Fruit fly (Drosophila melanogaster) whole organism, embryonic: ENCODE results near the gene dib.

Source experiments
- Bdp1 ChIP-seq: fragments of 200-800 bp; sonication (Bioruptor generic); optimal IDR thresholded peaks from 3 replicates; lab custom pipeline; 2016; ENCODE audit warnings: missing biosample characterization, missing genetic modification characterization
- C15 ChIP-seq: fragments of 200-800 bp; sonication (Bioruptor generic); IDR thresholded peaks from 3 replicates; pipeline ENCODE4 v1.3.6; 2022; ENCODE audit warnings: missing biosample characterization, missing genetic modification characterization
- CG11085 ChIP-seq: fragments of 200-800 bp; sonication (Bioruptor generic); IDR thresholded peaks from 2 replicates; pipeline ENCODE4 v1.3.6; 2022; ENCODE audit warnings: missing biosample characterization, missing genetic modification characterization
- CG11504 ChIP-seq: fragments of 200-800 bp; sonication (Bioruptor generic); optimal IDR thresholded peaks from 3 replicates; lab custom pipeline; 2019; ENCODE audit warnings: missing biosample characterization, mild to moderate bottlenecking, missing genetic modification characterization, moderate library complexity
- CG11723 ChIP-seq: fragments of 200-800 bp; sonication (Bioruptor generic); optimal IDR thresholded peaks from 2 replicates; lab custom pipeline; 2017; ENCODE audit warnings: missing biosample characterization, mild to moderate bottlenecking, missing genetic modification characterization
- CG12659 ChIP-seq: fragments of 200-800 bp; sonication (Bioruptor generic); optimal IDR thresholded peaks from 3 replicates; lab custom pipeline; 2017; ENCODE audit warnings: mild to moderate bottlenecking, missing biosample characterization, missing genetic modification reagents, missing genetic modification characterization
- CG13775 ChIP-seq: fragments of 200-800 bp; sonication (Bioruptor generic); optimal IDR thresholded peaks from 3 replicates; lab custom pipeline; 2017; ENCODE audit warnings: missing biosample characterization, mild to moderate bottlenecking, missing genetic modification characterization
- CG13894 ChIP-seq: fragments of 200-800 bp; sonication (Bioruptor generic); optimal IDR thresholded peaks from 3 replicates; lab custom pipeline; 2018; ENCODE audit warnings: missing biosample characterization, mild to moderate bottlenecking, missing genetic modification characterization, moderate library complexity
- CG14441 ChIP-seq: fragments of 200-800 bp; sonication (Bioruptor generic); IDR thresholded peaks from 2 replicates; pipeline ENCODE4 v1.3.6; 2022; ENCODE audit warnings: missing biosample characterization, missing genetic modification characterization
- CG14667 ChIP-seq: fragments of 200-800 bp; sonication (Bioruptor generic); IDR thresholded peaks from 2 replicates; pipeline ENCODE4 v1.3.6; 2022; ENCODE audit warnings: missing biosample characterization, missing genetic modification characterization
- CG17359 ChIP-seq: fragments of 200-800 bp; sonication (Bioruptor generic); optimal IDR thresholded peaks from 3 replicates; lab custom pipeline; 2018; ENCODE audit warnings: missing biosample characterization, mild to moderate bottlenecking, missing genetic modification characterization, moderate library complexity
- CG17385 ChIP-seq: fragments of 200-800 bp; sonication (Bioruptor generic); optimal IDR thresholded peaks from 3 replicates; lab custom pipeline; 2018; ENCODE audit warnings: missing biosample characterization, mild to moderate bottlenecking, missing genetic modification characterization
- CG18599 ChIP-seq: fragments of 200-800 bp; sonication (Bioruptor generic); optimal IDR thresholded peaks from 3 replicates; lab custom pipeline; 2017; ENCODE audit warnings: missing biosample characterization, missing genetic modification characterization, mild to moderate bottlenecking, moderate library complexity, missing genetic modification reagents
- CG2116 ChIP-seq: fragments of 200-800 bp; sonication (Bioruptor generic); optimal IDR thresholded peaks from 3 replicates; lab custom pipeline; 2018; ENCODE audit warnings: missing biosample characterization, mild to moderate bottlenecking, missing genetic modification characterization
- CG2129 ChIP-seq: fragments of 200-800 bp; sonication (Bioruptor generic); IDR thresholded peaks from 2 replicates; pipeline ENCODE4 v1.3.6; 2022; ENCODE audit warnings: missing biosample characterization, missing genetic modification characterization; ENCODE audit not compliant: partially characterized antibody
- CG30403 ChIP-seq: fragments of 200-800 bp; sonication (Bioruptor generic); optimal IDR thresholded peaks from 3 replicates; lab custom pipeline; 2016; ENCODE audit warnings: missing biosample characterization, missing genetic modification characterization
- CG3995 ChIP-seq: fragments of 200-800 bp; sonication (Bioruptor generic); optimal IDR thresholded peaks from 3 replicates; lab custom pipeline; 2016; ENCODE audit warnings: missing biosample characterization, missing genetic modification characterization
- CG5245 ChIP-seq: fragments of 200-800 bp; sonication (Bioruptor generic); optimal IDR thresholded peaks from 3 replicates; lab custom pipeline; 2016; ENCODE audit warnings: missing biosample characterization, missing genetic modification characterization
- CG6813 ChIP-seq: fragments of 200-800 bp; sonication (Bioruptor generic); optimal IDR thresholded peaks from 2 replicates; lab custom pipeline; 2017; ENCODE audit warnings: missing biosample characterization, missing genetic modification characterization, mild to moderate bottlenecking, moderate library complexity, missing genetic modification reagents
- CG8765 ChIP-seq: fragments of 200-800 bp; sonication (Bioruptor generic); IDR thresholded peaks from 2 replicates; pipeline ENCODE4 v1.3.6; 2022; ENCODE audit warnings: missing biosample characterization, missing genetic modification characterization
- Dad ChIP-seq: fragments of 200-800 bp; sonication (Bioruptor generic); optimal IDR thresholded peaks from 3 replicates; lab custom pipeline; 2016; ENCODE audit warnings: missing biosample characterization, missing genetic modification characterization
- Dref ChIP-seq: fragments of 200-800 bp; sonication (Bioruptor generic); IDR thresholded peaks from 2 replicates; pipeline ENCODE4 v1.3.6; 2022; ENCODE audit warnings: missing biosample characterization, missing genetic modification characterization
- Ets65A ChIP-seq: fragments of 200-800 bp; sonication (Bioruptor generic); peaks from one replicate; lab custom pipeline; 2016; ENCODE audit warnings: missing biosample characterization, missing genetic modification characterization
- HHEX ChIP-seq: fragments of 200-800 bp; sonication (Bioruptor generic); optimal IDR thresholded peaks from 3 replicates; lab custom pipeline; 2017; ENCODE audit warnings: missing biosample characterization, mild to moderate bottlenecking, missing genetic modification characterization, missing genetic modification reagents
- Hmr ChIP-seq: fragments of 200-800 bp; sonication (Bioruptor generic); optimal IDR thresholded peaks from 3 replicates; lab custom pipeline; 2017; ENCODE audit warnings: mild to moderate bottlenecking, missing biosample characterization, missing genetic modification reagents, missing genetic modification characterization
- Kr ChIP-seq: fragments of 200-800 bp; sonication (Bioruptor generic); optimal IDR thresholded peaks from 2 replicates; lab custom pipeline; 2017; ENCODE audit warnings: missing biosample characterization, mild to moderate bottlenecking, missing genetic modification characterization
- MTF-1 ChIP-seq: fragments of 200-800 bp; sonication (Bioruptor generic); optimal IDR thresholded peaks from 2 replicates; lab custom pipeline; 2018; ENCODE audit warnings: missing biosample characterization, mild to moderate bottlenecking, missing genetic modification characterization, borderline replicate concordance
- Side ChIP-seq: fragments of 200-800 bp; sonication (Bioruptor generic); optimal IDR thresholded peaks from 2 replicates; lab custom pipeline; 2016; ENCODE audit warnings: missing biosample characterization, missing genetic modification characterization
- Sin3A ChIP-seq: fragments of >200 bp; optimal IDR thresholded peaks from 2 replicates; lab custom pipeline; 2018
- Sry-δ ChIP-seq: fragments of 200-800 bp; sonication (Bioruptor generic); optimal IDR thresholded peaks from 2 replicates; lab custom pipeline; 2016; ENCODE audit warnings: missing biosample characterization, missing genetic modification characterization
- Trl ChIP-seq, 3 experiments: fragments of >200 bp in 2 of 3; fragments of 200-800 bp in 1 of 3; sonication (Bioruptor generic) in 1 of 3; optimal IDR thresholded peaks; 2 replicates in 1 of 3; 3 replicates in 2 of 3; lab custom pipeline; 2016 to 2017; ENCODE audit warnings: missing biosample characterization in 1 of 3, missing genetic modification characterization in 1 of 3
- abd-A ChIP-seq: fragments of 200-800 bp; sonication (Bioruptor generic); optimal IDR thresholded peaks from 3 replicates; lab custom pipeline; 2019; ENCODE audit warnings: missing biosample characterization, mild to moderate bottlenecking, missing genetic modification characterization, moderate library complexity
- bbx ChIP-seq: fragments of 200-800 bp; sonication (Bioruptor generic); IDR thresholded peaks from 2 replicates; pipeline ENCODE4 v1.3.6; 2022; ENCODE audit warnings: missing biosample characterization, missing genetic modification characterization; ENCODE audit not compliant: partially characterized antibody
- bcd ChIP-seq: fragments of 200-800 bp; sonication (Bioruptor generic); optimal IDR thresholded peaks from 2 replicates; lab custom pipeline; 2017; ENCODE audit warnings: missing biosample characterization, mild to moderate bottlenecking, missing genetic modification characterization
- cg ChIP-seq: fragments of 200-800 bp; sonication (Bioruptor generic); optimal IDR thresholded peaks from 3 replicates; lab custom pipeline; 2019; ENCODE audit warnings: missing biosample characterization, mild to moderate bottlenecking, missing genetic modification characterization, moderate library complexity
- ci ChIP-seq: fragments of 200-800 bp; sonication (Bioruptor generic); IDR thresholded peaks from 3 replicates; pipeline ENCODE4 v1.3.6; 2022; ENCODE audit warnings: missing biosample characterization, missing genetic modification characterization
- en ChIP-seq: fragments of 200-800 bp; sonication (Bioruptor generic); optimal IDR thresholded peaks from 2 replicates; lab custom pipeline; 2016; ENCODE audit warnings: missing biosample characterization, missing genetic modification characterization
- esg ChIP-seq: fragments of 200-800 bp; sonication (Bioruptor generic); conservative IDR thresholded peaks from 2 replicates; pipeline ENCODE4 v1.3.6; 2022; ENCODE audit warnings: missing biosample characterization, missing genetic modification characterization
- hth ChIP-seq: fragments of >200 bp; optimal IDR thresholded peaks from 2 replicates; lab custom pipeline; 2017; ENCODE audit warnings: inconsistent platforms
- kni ChIP-seq: fragments of 200-800 bp; sonication (Bioruptor generic); optimal IDR thresholded peaks from 3 replicates; lab custom pipeline; 2017; ENCODE audit warnings: mild to moderate bottlenecking, missing biosample characterization, missing genetic modification reagents, missing genetic modification characterization
- nau ChIP-seq: fragments of 200-800 bp; sonication (Bioruptor generic); optimal IDR thresholded peaks from 3 replicates; lab custom pipeline; 2017; ENCODE audit warnings: missing biosample characterization, mild to moderate bottlenecking, missing genetic modification characterization, missing genetic modification reagents
- nerfin-2 ChIP-seq: fragments of 200-800 bp; sonication (Bioruptor generic); IDR thresholded peaks from 2 replicates; pipeline ENCODE4 v1.3.6; 2022; ENCODE audit warnings: missing biosample characterization, missing genetic modification characterization; ENCODE audit not compliant: partially characterized antibody
- otp ChIP-seq: fragments of 200-800 bp; sonication (Bioruptor generic); IDR thresholded peaks from 3 replicates; pipeline ENCODE4, ENCODE4 v1.3.6; 2022; ENCODE audit warnings: missing biosample characterization, missing genetic modification characterization
- pita ChIP-seq: fragments of 200-800 bp; sonication (Bioruptor generic); optimal IDR thresholded peaks from 2 replicates; lab custom pipeline; 2017; ENCODE audit warnings: missing biosample characterization, mild to moderate bottlenecking, missing genetic modification characterization
- pnt ChIP-seq: fragments of 200-800 bp; sonication (Bioruptor generic); optimal IDR thresholded peaks from 3 replicates; lab custom pipeline; 2016; ENCODE audit warnings: missing biosample characterization, missing genetic modification characterization
- sens-2 ChIP-seq: fragments of 200-800 bp; sonication (Bioruptor generic); IDR thresholded peaks from 2 replicates; pipeline ENCODE4 v1.3.6; 2022; ENCODE audit warnings: missing biosample characterization, missing genetic modification characterization
- sim ChIP-seq: fragments of 200-800 bp; sonication (Bioruptor generic); IDR thresholded peaks from 2 replicates; pipeline ENCODE4 v1.3.6; 2022; ENCODE audit warnings: missing biosample characterization, missing genetic modification characterization
- slbo ChIP-seq: fragments of 200-800 bp; sonication (Bioruptor generic); IDR thresholded peaks from 2 replicates; pipeline ENCODE4 v1.3.6; 2022; ENCODE audit warnings: missing biosample characterization, missing genetic modification characterization
- unpg ChIP-seq: fragments of 200-800 bp; sonication (Bioruptor generic); optimal IDR thresholded peaks from 3 replicates; lab custom pipeline; 2018; ENCODE audit warnings: missing biosample characterization, mild to moderate bottlenecking, missing genetic modification characterization, moderate library complexity
- zen ChIP-seq: fragments of 200-800 bp; sonication (Bioruptor generic); optimal IDR thresholded peaks from 3 replicates; lab custom pipeline; 2018; ENCODE audit warnings: missing biosample characterization, mild to moderate bottlenecking, missing genetic modification characterization, moderate library complexity

Gene dib

DNA sequence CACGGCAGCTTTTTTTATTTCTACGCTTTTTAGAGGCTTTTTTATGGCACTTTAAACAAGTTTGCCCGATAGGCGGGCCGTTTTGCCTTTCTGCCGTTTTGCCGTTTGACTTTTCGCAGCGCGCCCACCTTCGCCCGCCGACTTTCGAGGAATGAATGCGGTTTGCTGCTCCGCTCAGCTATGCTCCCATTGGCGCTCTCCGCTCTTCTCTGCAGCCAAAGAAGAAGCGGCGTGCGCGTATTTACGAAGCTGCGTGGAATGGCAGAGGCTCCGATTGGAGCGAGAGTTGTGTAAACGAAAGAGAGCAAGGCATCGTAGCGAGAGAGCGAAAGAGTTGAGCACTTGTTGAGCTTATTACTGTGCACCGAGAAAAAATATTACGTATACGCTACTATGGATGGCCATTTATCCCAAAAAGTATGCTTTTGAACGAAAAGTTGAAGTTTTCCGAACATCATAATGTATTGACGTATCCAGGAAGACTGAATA, 9.5 kb downstream of the dib start, which contains the start of gene wit (continued):
- no peak for TF ChIP-seq CG3995
- TF ChIP-seq CG5245, result no peak
- TF ChIP-seq kni (GFP tag; lab: Kevin White, UChicago), result peak; percentile 14
- no peak for TF ChIP-seq CG11723 (GFP tag; lab: Kevin White, UChicago)
- peak; percentile 72; the same call in 2 of the 3 replicates for TF ChIP-seq ci
- TF ChIP-seq Bdp1, result no peak
- TF ChIP-seq hth (lab: Kevin White, UChicago), result no peak
- TF ChIP-seq pnt (GFP tag; lab: Kevin White, UChicago), result no peak
- TF ChIP-seq Hmr (GFP tag; lab: Kevin White, UChicago), result peak; percentile 50
- peak; percentile 73 for TF ChIP-seq CG17385 (GFP tag; lab: Kevin White, UChicago)
- TF ChIP-seq otp (GFP tag; lab: Robert Waterston, UW), result peak; percentile 58; the same call in 2 of the 3 replicates
- no peak for TF ChIP-seq CG11085 (GFP tag; lab: Robert Waterston, UW)
- TF ChIP-seq CG30403 (GFP tag; lab: Kevin White, UChicago), result peak; percentile 36
- no peak for TF ChIP-seq CG14667 (GFP tag; lab: Robert Waterston, UW)
- peak; percentile 80 for TF ChIP-seq Ets65A (GFP tag; lab: Kevin White, UChicago)
- TF ChIP-seq Kr, result no peak
- TF ChIP-seq pita (GFP tag; lab: Kevin White, UChicago), result no peak
- TF ChIP-seq Sin3A, result no peak
- TF ChIP-seq CG17359 (tag; lab: Kevin White, UChicago), result peak; percentile 16
- 0 out of 2 replicates have a peak, but pooled peaks have one; percentile 36 for TF ChIP-seq slbo (GFP tag; lab: Robert Waterston, UW)
- peak; percentile 5 for TF ChIP-seq Side
- no peak for TF ChIP-seq nerfin-2 (GFP tag; lab: Robert Waterston, UW)
- no peak for TF ChIP-seq CG8765 (GFP tag; lab: Robert Waterston, UW)
- no peak for TF ChIP-seq CG2129 (GFP tag; lab: Robert Waterston, UW)
- TF ChIP-seq CG13894, result no peak
- TF ChIP-seq MTF-1, result no peak
- TF ChIP-seq CG11504, result no peak
- no peak for TF ChIP-seq HHEX (GFP tag; lab: Kevin White, UChicago)
- TF ChIP-seq en, result no peak
- TF ChIP-seq Sry-δ (GFP tag; lab: Kevin White, UChicago), result no peak
- TF ChIP-seq CG14441 (GFP tag; lab: Robert Waterston, UW), result no peak
- TF ChIP-seq cg, result no peak
- TF ChIP-seq Trl (optimal IDR thresholded peaks at IDR 0.05; lab: Kevin White, UChicago), result peak; percentile 90 to 95
- TF ChIP-seq Trl (GFP tag; optimal IDR thresholded peaks at IDR 0.05; lab: Kevin White, UChicago), result peak; percentile 59
- TF ChIP-seq sim (GFP tag; lab: Robert Waterston, UW), result no peak
- peak; percentile 41; the same call in 1 of the 2 replicates for TF ChIP-seq bbx (GFP tag; lab: Robert Waterston, UW)
- no peak for TF ChIP-seq sens-2 (GFP tag; lab: Robert Waterston, UW)
- TF ChIP-seq C15 (GFP tag; lab: Robert Waterston, UW), result 0 out of 3 replicates have a peak, but pooled peaks have one; percentile 26
- peak; percentile 55 for TF ChIP-seq abd-A (tag; lab: Kevin White, UChicago)
- TF ChIP-seq nau (GFP tag; lab: Kevin White, UChicago), result peak; percentile 41
- no peak for TF ChIP-seq CG2116 (GFP tag; lab: Kevin White, UChicago)
- peak; percentile 49 for TF ChIP-seq CG18599
- TF ChIP-seq CG12659 (GFP tag; lab: Kevin White, UChicago), result no peak
- peak; percentile 43 for TF ChIP-seq CG6813 (GFP tag; lab: Kevin White, UChicago)
- TF ChIP-seq Dad (GFP tag; lab: Kevin White, UChicago), result no peak
- no peak for TF ChIP-seq bcd
- no peak for TF ChIP-seq esg
- no peak for TF ChIP-seq CG13775 (GFP tag; lab: Kevin White, UChicago)
- TF ChIP-seq zen, result no peak
- TF ChIP-seq unpg, result peak; percentile 6
- TF ChIP-seq Dref (GFP tag; lab: Robert Waterston, UW), result no peak
